Worm (Caenorhabditis elegans) whole organism, L1 larva: ENCODE results near the gene mcm-6.

Experiments used
- alr-1 ChIP-seq: fragments of 200-800 bp; sonication (Bioruptor generic); optimal IDR thresholded peaks from 2 replicates; lab custom pipeline; 2018; ENCODE audit warnings: borderline replicate concordance, mild to moderate bottlenecking, missing genetic modification characterization, missing compliant biosample characterization
- aly-2 ChIP-seq: fragments of 150-350 bp; optimal IDR thresholded peaks from 2 replicates; lab custom pipeline; 2014; ENCODE audit warnings: missing biosample characterization, missing genetic modification characterization
- blmp-1 ChIP-seq: fragments of 150-350 bp; optimal IDR thresholded peaks from 2 replicates; lab custom pipeline; 2014; ENCODE audit warnings: missing biosample characterization, missing genetic modification characterization
- ceh-8 ChIP-seq: fragments of 200-800 bp; sonication (Bioruptor generic); optimal IDR thresholded peaks from 2 replicates; lab custom pipeline; 2018; ENCODE audit warnings: mild to moderate bottlenecking, missing genetic modification characterization, moderate library complexity, missing compliant biosample characterization
- ceh-82 ChIP-seq, 3 experiments: fragments of 150-350 bp in 1 of 3; sonication (generic microtip) in 2 of 3; optimal IDR thresholded peaks; 2 replicates each; lab custom pipeline; 2014 to 2017; ENCODE audit warnings: missing biosample characterization in 3 of 3, missing genetic modification characterization in 3 of 3
- ces-1 ChIP-seq: fragments of 150-350 bp; optimal IDR thresholded peaks from 2 replicates; lab custom pipeline; 2014; ENCODE audit warnings: missing biosample characterization, missing genetic modification reagents, missing genetic modification characterization
- dpl-1 ChIP-seq, 3 experiments: fragments of 150-350 bp in 2 of 3; sonication (generic microtip) in 1 of 3; optimal IDR thresholded peaks; 2 replicates each; lab custom pipeline; 2014 to 2017; ENCODE audit warnings: missing biosample characterization in 3 of 3, missing genetic modification characterization in 3 of 3, missing genetic modification reagents in 3 of 3
- efl-1 ChIP-seq, 4 experiments: fragments of 150-350 bp; optimal IDR thresholded peaks in 3 of 4; peaks in 1 of 4; 1 replicate in 1 of 4; 2 replicates in 3 of 4; lab custom pipeline; 2014; ENCODE audit warnings: missing biosample characterization in 2 of 4, missing genetic modification characterization in 2 of 4, missing genetic modification reagents in 2 of 4
- efl-3 ChIP-seq: fragments of 200-800 bp; sonication (Bioruptor generic); optimal IDR thresholded peaks from 2 replicates; lab custom pipeline; 2018; ENCODE audit warnings: mild to moderate bottlenecking, missing genetic modification characterization, missing compliant biosample characterization
- egl-13 ChIP-seq: sonication (generic microtip); optimal IDR thresholded peaks from 2 replicates; lab custom pipeline; 2016; ENCODE audit warnings: missing genotype, missing genetic modification reagents, missing genetic modification characterization, missing compliant biosample characterization
- egl-27 ChIP-seq, 2 experiments: fragments of 150-350 bp in 1 of 2; sonication (generic microtip); optimal IDR thresholded peaks; 3 replicates each; lab custom pipeline; 2017 to 2018; ENCODE audit warnings: missing biosample characterization in 2 of 2, missing genetic modification characterization in 2 of 2, missing genetic modification reagents in 2 of 2
- elt-2 ChIP-seq: sonication (generic microtip); optimal IDR thresholded peaks from 2 replicates; lab custom pipeline; 2016; ENCODE audit warnings: missing genetic modification characterization, mild to moderate bottlenecking, inconsistent platforms, missing compliant biosample characterization, missing genetic modification reagents
- ets-5 ChIP-seq: fragments of 200-800 bp; sonication (Bioruptor generic); IDR thresholded peaks from 2 replicates; pipeline ENCODE4 v1.3.6; 2022; ENCODE audit warnings: missing genetic modification characterization, missing compliant biosample characterization
- grh-1 ChIP-seq: fragments of 200-800 bp; sonication (Bioruptor generic); IDR thresholded peaks from 2 replicates; pipeline ENCODE4 v1.3.6; 2022; ENCODE audit warnings: missing genetic modification reagents, missing genetic modification characterization, missing compliant biosample characterization
- hlh-4 ChIP-seq: sonication (generic microtip); optimal IDR thresholded peaks from 2 replicates; lab custom pipeline; 2016; ENCODE audit warnings: mild to moderate bottlenecking, missing genetic modification characterization, missing compliant biosample characterization
- isw-1 ChIP-seq: fragments of 200-800 bp; sonication (Bioruptor generic); IDR thresholded peaks from 2 replicates; pipeline ENCODE4 v1.3.6; 2022; ENCODE audit warnings: missing genetic modification characterization, missing compliant biosample characterization
- jun-1 ChIP-seq: fragments of 150-350 bp; optimal IDR thresholded peaks from 2 replicates; lab custom pipeline; 2014; ENCODE audit warnings: missing biosample characterization, missing genetic modification reagents, missing genetic modification characterization
- lin-13 ChIP-seq: fragments of 150-350 bp; optimal IDR thresholded peaks from 2 replicates; lab custom pipeline; 2014; ENCODE audit warnings: missing biosample characterization, missing genetic modification reagents, missing genetic modification characterization
- lin-35 ChIP-seq, 2 experiments: fragments of 150-350 bp; optimal IDR thresholded peaks; 2 replicates each; lab custom pipeline; 2014; ENCODE audit warnings: missing biosample characterization in 2 of 2, missing genetic modification characterization in 2 of 2, missing genetic modification reagents in 2 of 2
- lsy-2 ChIP-seq, 2 experiments: fragments of 150-350 bp; optimal IDR thresholded peaks; 2 replicates each; lab custom pipeline; 2014; ENCODE audit warnings: missing biosample characterization in 2 of 2, missing genetic modification characterization in 2 of 2
- nhr-11 ChIP-seq: fragments of 150-350 bp; optimal IDR thresholded peaks from 2 replicates; lab custom pipeline; 2014; ENCODE audit warnings: missing biosample characterization, missing genetic modification characterization
- nhr-20 ChIP-seq: sonication (generic microtip); optimal IDR thresholded peaks from 2 replicates; lab custom pipeline; 2016; ENCODE audit warnings: mild to moderate bottlenecking, missing genetic modification characterization, missing compliant biosample characterization
- nhr-47 ChIP-seq: sonication (generic microtip); optimal IDR thresholded peaks from 2 replicates; lab custom pipeline; 2016; ENCODE audit warnings: mild to moderate bottlenecking, missing genetic modification characterization, moderate library complexity, missing compliant biosample characterization
- nhr-71 ChIP-seq: sonication (generic microtip); optimal IDR thresholded peaks from 2 replicates; lab custom pipeline; 2016; ENCODE audit warnings: mild to moderate bottlenecking, missing genetic modification characterization, moderate library complexity, missing compliant biosample characterization
- nhr-84 ChIP-seq: sonication (generic microtip); optimal IDR thresholded peaks from 2 replicates; lab custom pipeline; 2017; ENCODE audit warnings: missing biosample characterization, missing genetic modification characterization
- nhr-85 ChIP-seq: sonication (generic microtip); peaks from one replicate; lab custom pipeline; 2016; ENCODE audit warnings: missing genetic modification characterization, inconsistent platforms, missing compliant biosample characterization
- nhr-90 ChIP-seq: sonication (generic microtip); optimal IDR thresholded peaks from 2 replicates; lab custom pipeline; 2016; ENCODE audit warnings: mild to moderate bottlenecking, missing genetic modification characterization, missing compliant biosample characterization; ENCODE audit not compliant: poor library complexity
- snu-23 ChIP-seq: sonication (generic microtip); optimal IDR thresholded peaks from 2 replicates; lab custom pipeline; 2016; ENCODE audit warnings: missing genetic modification characterization, missing compliant biosample characterization
- tbx-2 ChIP-seq: sonication (generic microtip); optimal IDR thresholded peaks from 2 replicates; lab custom pipeline; 2016; ENCODE audit warnings: missing genetic modification characterization, missing compliant biosample characterization
- unc-30 ChIP-seq: sonication (generic microtip); optimal IDR thresholded peaks from 2 replicates; lab custom pipeline; 2017; ENCODE audit warnings: missing biosample characterization, missing genetic modification characterization
- unc-62 ChIP-seq: fragments of 150-350 bp; optimal IDR thresholded peaks from 2 replicates; lab custom pipeline; 2014; ENCODE audit warnings: missing biosample characterization, missing genetic modification reagents, missing genetic modification characterization
- unc-86 ChIP-seq: sonication (generic microtip); optimal IDR thresholded peaks from 2 replicates; lab custom pipeline; 2016; ENCODE audit warnings: missing genetic modification characterization, missing compliant biosample characterization
- unc-98 ChIP-seq: fragments of 200-800 bp; sonication (Bioruptor generic); IDR thresholded peaks from 2 replicates; pipeline ENCODE4 v1.3.6; 2022; ENCODE audit warnings: missing genetic modification characterization, missing compliant biosample characterization
- vab-15 ChIP-seq: sonication (generic microtip); optimal IDR thresholded peaks from 2 replicates; lab custom pipeline; 2017; ENCODE audit warnings: missing genotype, mild to moderate bottlenecking, missing genetic modification characterization, missing compliant biosample characterization
- xbp-1 ChIP-seq: sonication (generic microtip); optimal IDR thresholded peaks from 2 replicates; lab custom pipeline; 2016; ENCODE audit warnings: missing genetic modification characterization, missing compliant biosample characterization
- ztf-4 ChIP-seq: fragments of 150-350 bp; optimal IDR thresholded peaks from 2 replicates; lab custom pipeline; 2014; ENCODE audit warnings: missing biosample characterization, missing genetic modification characterization

mcm-6 gene

DNA sequence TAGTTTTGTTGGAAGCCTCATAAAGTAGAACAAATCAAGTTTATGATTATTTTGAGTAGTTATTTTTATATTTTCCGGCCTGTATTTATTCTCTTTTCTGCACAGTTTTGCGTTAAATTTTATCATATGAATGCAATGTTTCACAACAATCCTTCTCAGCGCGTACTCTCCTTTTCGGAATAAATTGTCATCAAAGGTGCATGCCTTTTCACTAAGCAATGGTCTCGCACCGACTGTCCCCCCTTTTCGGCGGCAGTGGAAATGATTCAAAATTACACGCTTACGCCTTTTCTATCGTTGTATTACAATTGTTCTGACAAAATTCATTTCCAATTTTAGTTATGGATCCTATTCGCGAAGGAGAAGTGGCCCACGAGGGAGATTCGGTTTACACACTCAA is 47.0 kb upstream of the mcm-6 start, which contains the start of the genes iff-1 and cdk-1 (continued):
- TF ChIP-seq grh-1: no peak
- TF ChIP-seq alr-1 (tag; lab: Kevin White, UChicago): no peak
- no peak for TF ChIP-seq nhr-84 (tag; lab: Kevin White, UChicago)
- no peak for TF ChIP-seq unc-86
- peak; percentile 56 for TF ChIP-seq nhr-85
- TF ChIP-seq tbx-2 (tag; lab: Kevin White, UChicago): peak; percentile 0
- TF ChIP-seq ceh-8 (GFP tag; lab: Kevin White, UChicago): no peak
- no peak for TF ChIP-seq ces-1 (GFP tag; lab: Kevin White, UChicago)
- no peak for TF ChIP-seq unc-98 (GFP tag; lab: Robert Waterston, UW)
- no peak for TF ChIP-seq aly-2 (tag; lab: Kevin White, UChicago)
- no peak for TF ChIP-seq egl-13 (tag; lab: Kevin White, UChicago)
- no peak for TF ChIP-seq unc-30
- TF ChIP-seq nhr-71 (tag; lab: Kevin White, UChicago): peak; percentile 24
- no peak for TF ChIP-seq unc-62 (GFP tag; lab: Kevin White, UChicago)
- peak; percentile 7 for TF ChIP-seq nhr-47 (tag; lab: Kevin White, UChicago)
- peak; percentile 79 to 90 (median 86) for TF ChIP-seq dpl-1 (GFP tag; optimal IDR thresholded peaks at IDR 0.05; lab: Kevin White, UChicago)

DNA sequence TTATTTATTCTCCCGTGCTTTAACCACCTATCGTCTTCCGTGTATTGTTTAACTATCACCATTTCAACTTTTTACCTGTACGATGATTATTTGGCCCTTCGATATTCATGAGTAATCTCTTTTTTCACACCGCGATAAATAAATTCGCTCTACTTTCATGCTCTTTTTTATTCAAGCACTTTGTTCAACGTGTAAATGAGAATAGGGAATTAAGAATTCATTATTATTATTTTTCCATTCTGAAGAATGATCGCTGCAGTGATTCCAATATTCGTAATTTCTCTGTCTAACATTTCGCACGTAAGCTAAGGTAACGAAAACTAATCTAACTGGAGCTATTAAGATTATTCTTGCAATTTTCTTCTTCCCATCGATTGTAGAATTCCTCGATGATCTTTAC is 45.5 kb upstream of the mcm-6 start, which contains the start of gene T05G5.4:
Gene T05G5.4, plus strand, starts transcription at position 241 of the 400 bp plus-strand sequence.
- no peak for TF ChIP-seq efl-3 (GFP tag; lab: Kevin White, UChicago)
- TF ChIP-seq ceh-82 (tag; optimal IDR thresholded peaks at IDR 0.05; lab: Kevin White, UChicago): no peak
- TF ChIP-seq egl-27 (tag; optimal IDR thresholded peaks at IDR 0.05; lab: Kevin White, UChicago): no peak
- no peak for TF ChIP-seq unc-62 (GFP tag; lab: Kevin White, UChicago)
- no peak for TF ChIP-seq jun-1 (tag; lab: Kevin White, UChicago)
- no peak for TF ChIP-seq nhr-47 (tag; lab: Kevin White, UChicago)
- TF ChIP-seq nhr-71 (tag; lab: Kevin White, UChicago): no peak
- TF ChIP-seq vab-15 (tag; lab: Kevin White, UChicago): no peak
- no peak for TF ChIP-seq nhr-11 (tag; lab: Kevin White, UChicago)
- TF ChIP-seq isw-1: no peak

DNA sequence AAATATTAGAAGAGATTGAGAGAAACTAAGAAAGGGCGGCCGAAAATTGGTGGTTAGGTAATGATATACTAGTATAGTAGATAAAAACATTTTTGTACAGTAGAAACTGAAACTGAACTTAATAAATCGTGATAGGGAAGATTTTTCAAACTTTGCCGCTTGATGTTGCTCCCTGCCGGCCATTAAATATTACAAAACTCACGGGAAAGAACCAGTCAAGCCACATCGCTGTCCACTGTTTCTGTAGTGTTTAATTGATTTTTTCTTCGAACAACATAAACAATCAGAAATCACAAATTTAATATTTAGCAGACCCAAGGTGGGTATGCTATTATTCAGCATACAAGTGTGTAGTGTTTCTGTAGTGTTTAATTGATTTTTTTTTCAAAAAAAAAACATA is 43.1 kb upstream of the mcm-6 start, which contains the start of gene T05G5.5:
Gene T05G5.5, minus strand, starts transcription at position 359 of the 400 bp plus-strand sequence.
- TF ChIP-seq nhr-85 (no peak), efl-1 (optimal IDR thresholded peaks at IDR 0.05; lab: Kevin White, UChicago) (no peak), efl-1 (GFP tag; optimal IDR thresholded peaks at IDR 0.05 in 1 of 2; lab: Kevin White, UChicago) (peak in 1 of 2 experiments; percentile 56), hlh-4 (tag; lab: Kevin White, UChicago) (peak; percentile 23), nhr-71 (tag; lab: Kevin White, UChicago) (peak; percentile 40)

DNA sequence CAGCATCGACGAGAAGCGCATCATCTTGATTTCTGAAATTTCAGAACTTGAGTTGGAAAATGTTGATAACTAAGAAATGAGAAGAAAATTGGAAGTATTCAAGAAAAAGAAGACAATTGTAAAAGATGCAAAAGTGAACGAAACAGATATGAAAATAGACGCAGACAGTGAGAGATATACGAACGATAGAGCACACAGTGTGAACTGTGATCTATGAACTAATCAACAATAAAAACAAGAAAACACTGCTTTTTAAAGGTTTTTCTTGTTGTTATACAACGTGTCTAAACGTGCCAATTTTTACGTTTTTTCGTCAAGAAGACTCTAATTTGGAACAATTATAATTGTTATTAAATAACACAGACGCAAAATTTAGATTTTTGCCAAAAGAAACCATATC is 41.3 kb upstream of the mcm-6 start, which contains the start of gene ech-6:
Gene ech-6, minus strand, starts transcription at position 32 of the 400 bp plus-strand sequence.
- no peak for TF ChIP-seq lin-13
- peak; percentile 31 for TF ChIP-seq efl-1 (optimal IDR thresholded peaks at IDR 0.05; lab: Kevin White, UChicago)
- no peak for TF ChIP-seq efl-1 (GFP tag; optimal IDR thresholded peaks at IDR 0.05 in 1 of 2; lab: Kevin White, UChicago)
- TF ChIP-seq nhr-90 (tag; lab: Kevin White, UChicago): peak; percentile 44
- no peak for TF ChIP-seq ets-5
- peak; percentile 64 for TF ChIP-seq nhr-20
- TF ChIP-seq ztf-4 (tag; lab: Kevin White, UChicago): no peak
- TF ChIP-seq lsy-2 (tag; optimal IDR thresholded peaks at IDR 0.05; lab: Kevin White, UChicago): peak; percentile 31 to 39
- TF ChIP-seq blmp-1: no peak
- TF ChIP-seq nhr-85: peak; percentile 42
- TF ChIP-seq lin-35 (GFP tag; optimal IDR thresholded peaks at IDR 0.05; lab: Kevin White, UChicago): peak in 1 of 2 experiments; percentile 35
- TF ChIP-seq nhr-71 (tag; lab: Kevin White, UChicago): peak; percentile 87
- TF ChIP-seq snu-23 (GFP tag; lab: Kevin White, UChicago): peak; percentile 72
- TF ChIP-seq xbp-1: peak; percentile 2
- TF ChIP-seq elt-2: peak; percentile 2
